Worm (Caenorhabditis elegans) whole organism, L4 larva: Measurements from ENCODE around the gene ver-4.

Experiments
- ZK337.2 ChIP-seq: fragments of 200-800 bp; sonication (Bioruptor generic); IDR thresholded peaks from 2 replicates; pipeline ENCODE4 v1.3.6; 2022; ENCODE audit warnings: missing genetic modification reagents, missing genetic modification characterization, missing compliant biosample characterization
- aha-1 ChIP-seq: fragments of 150-350 bp; peaks from one replicate; lab custom pipeline; 2014; ENCODE audit warnings: missing biosample characterization, missing genetic modification characterization
- dmd-8 ChIP-seq: fragments of 200-800 bp; sonication (Bioruptor generic); IDR thresholded peaks from 2 replicates; pipeline ENCODE4 v1.3.6; 2022; ENCODE audit warnings: missing genetic modification characterization, missing compliant biosample characterization
- fos-1 ChIP-seq: fragments of 150-350 bp; optimal IDR thresholded peaks from 2 replicates; lab custom pipeline; 2014; ENCODE audit warnings: missing biosample characterization, missing genetic modification characterization
- lin-15B ChIP-seq: fragments of 150-350 bp; sonication (generic microtip); optimal IDR thresholded peaks from 3 replicates; lab custom pipeline; 2014; ENCODE audit warnings: missing biosample characterization, missing genetic modification characterization
- madf-9 ChIP-seq: fragments of 200-800 bp; sonication (Bioruptor generic); conservative IDR thresholded peaks from 2 replicates; pipeline ENCODE4 v1.3.6; 2022; ENCODE audit warnings: missing genetic modification reagents, missing genetic modification characterization, missing compliant biosample characterization
- nhr-28 ChIP-seq: fragments of 150-350 bp; optimal IDR thresholded peaks from 2 replicates; lab custom pipeline; 2014; ENCODE audit warnings: missing biosample characterization, missing genetic modification characterization
- skn-1 ChIP-seq: fragments of 150-350 bp; optimal IDR thresholded peaks from 2 replicates; lab custom pipeline; 2014; ENCODE audit warnings: missing biosample characterization, missing genetic modification characterization
- zag-1 ChIP-seq: fragments of 150-350 bp; optimal IDR thresholded peaks from 2 replicates; lab custom pipeline; 2014; ENCODE audit warnings: missing biosample characterization, missing genetic modification characterization
- zfp-3 ChIP-seq: fragments of 200-800 bp; sonication (Bioruptor generic); conservative IDR thresholded peaks from 2 replicates; pipeline ENCODE4 v1.3.6; 2022; ENCODE audit warnings: missing genetic modification reagents, missing genetic modification characterization, missing compliant biosample characterization
- ztf-7 ChIP-seq: fragments of 150-350 bp; optimal IDR thresholded peaks from 2 replicates; lab custom pipeline; 2014; ENCODE audit warnings: missing biosample characterization, missing genetic modification characterization

- TF ChIP-seq fos-1 (no peak), aha-1 (tag; lab: Kevin White, UChicago) (peak; percentile 45), dmd-8 (GFP tag; lab: Robert Waterston, UW) (no peak), ztf-7 (tag; lab: Kevin White, UChicago) (no peak), madf-9 (GFP tag; lab: Robert Waterston, UW) (no peak), zag-1 (tag; lab: Kevin White, UChicago) (no peak), nhr-28 (tag; lab: Kevin White, UChicago) (no peak), skn-1 (tag; lab: Kevin White, UChicago) (no peak), ZK337.2 (GFP tag; lab: Robert Waterston, UW) (no peak), lin-15B (no peak), zfp-3 (no peak)
Observed at ce11 chrX:10999176-10999575, 17.0 kb downstream of the ver-4 start, which contains the start of gene F59F3.6.
